Fruit fly (Drosophila melanogaster): ENCODE results near the gene SNF4Agamma.
A peak's percentile ranks its signal among the peaks of the same experiment; 100 is the strongest.

SNF4Agamma gene

DNA sequence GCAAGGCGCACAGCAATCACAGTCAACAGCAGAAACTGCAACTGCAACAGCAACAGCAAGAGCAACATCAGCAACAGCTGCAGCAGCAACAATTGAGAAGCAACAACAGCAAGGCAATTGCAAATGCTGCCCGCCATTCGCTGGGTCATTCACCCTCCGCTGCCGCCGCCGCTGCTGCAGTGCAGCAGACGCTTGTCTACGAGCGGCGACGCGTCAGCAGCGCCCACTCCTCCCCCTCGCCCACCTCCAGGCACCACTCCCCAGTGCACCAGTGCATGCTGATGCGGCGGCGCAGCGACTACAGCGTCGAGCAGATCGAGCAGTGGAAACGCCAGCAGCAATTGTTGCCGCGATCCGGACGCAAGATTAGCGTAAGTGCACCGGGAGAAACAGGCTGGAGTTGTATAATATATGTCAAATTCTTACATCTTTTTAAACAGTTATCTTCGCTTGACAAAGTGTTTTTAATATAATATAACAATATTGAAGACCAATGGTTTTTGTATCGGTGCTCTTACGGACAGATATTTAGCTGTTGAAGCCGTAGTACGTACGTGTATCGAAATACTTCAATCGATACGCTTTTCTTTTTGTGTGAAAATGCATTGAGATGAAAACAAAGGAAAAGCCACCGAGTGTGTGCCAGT lies 65.3 kb downstream of the SNF4Agamma start:
- TF ChIP-seq dl (GFP tag; optimal IDR thresholded peaks at IDR 0.05; ENCODE audit: insufficient read depth in 1 of 2, partially characterized antibody in 2 of 2) (no peak), fru (GFP tag; optimal IDR thresholded peaks at IDR 0.05) (peak; percentile 33), h (GFP tag; optimal IDR thresholded peaks at IDR 0.05) (peak; percentile 39), dsf (GFP tag; optimal IDR thresholded peaks at IDR 0.05; ENCODE audit: borderline replicate concordance) (no peak), Dif (GFP tag; optimal IDR thresholded peaks at IDR 0.05; ENCODE audit: partially characterized antibody) (peak; percentile 21), rgr (GFP tag; optimal IDR thresholded peaks at IDR 0.05) (peak; percentile 31), Mio (GFP tag; optimal IDR thresholded peaks at IDR 0.05) (no peak), Sp1 (GFP tag; optimal IDR thresholded peaks at IDR 0.05) (peak; percentile 14), Hnf4 (GFP tag; optimal IDR thresholded peaks at IDR 0.05) (no peak), sage (GFP tag; optimal IDR thresholded peaks at IDR 0.05) (peak; percentile 28), foxo (GFP tag; optimal IDR thresholded peaks at IDR 0.05) (peak in 1 of 2 experiments; percentile 36), br (GFP tag; optimal IDR thresholded peaks at IDR 0.05) (peak; percentile 24), HLH106 (tag; optimal IDR thresholded peaks at IDR 0.05) (peak; percentile 31), dmrt93B (GFP tag; optimal IDR thresholded peaks at IDR 0.05) (no peak), Dfd (GFP tag; optimal IDR thresholded peaks at IDR 0.05) (peak; percentile 26), ey (GFP tag; optimal IDR thresholded peaks at IDR 0.05) (peak; percentile 10)

DNA sequence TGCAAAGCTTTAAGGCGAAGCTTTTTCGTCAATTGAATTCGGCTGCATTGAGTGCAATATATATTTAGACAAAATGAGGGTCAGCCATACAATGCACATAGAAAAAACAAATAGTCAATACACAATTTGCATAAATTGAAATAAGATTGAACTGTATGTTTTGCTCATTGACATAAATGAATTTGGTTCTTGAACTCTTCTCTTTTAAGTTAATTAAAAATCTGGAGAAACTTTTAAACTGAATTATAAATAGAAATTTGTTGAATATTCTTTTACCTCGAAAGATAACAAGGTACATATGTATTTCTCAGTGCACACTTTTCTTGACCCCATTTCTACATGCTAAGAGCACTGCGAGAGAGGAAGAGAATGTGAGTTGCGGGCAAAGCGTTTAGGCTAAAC lies 65.8 kb downstream of the SNF4Agamma start:
- peak in 1 of 2 experiments; percentile 8 for TF ChIP-seq foxo (GFP tag; optimal IDR thresholded peaks at IDR 0.05)
- TF ChIP-seq Vsx2 (GFP tag; optimal IDR thresholded peaks at IDR 0.05; ENCODE audit: partially characterized antibody) = peak; percentile 24
- TF ChIP-seq CG32264 (GFP tag; optimal IDR thresholded peaks at IDR 0.05) = no peak

DNA sequence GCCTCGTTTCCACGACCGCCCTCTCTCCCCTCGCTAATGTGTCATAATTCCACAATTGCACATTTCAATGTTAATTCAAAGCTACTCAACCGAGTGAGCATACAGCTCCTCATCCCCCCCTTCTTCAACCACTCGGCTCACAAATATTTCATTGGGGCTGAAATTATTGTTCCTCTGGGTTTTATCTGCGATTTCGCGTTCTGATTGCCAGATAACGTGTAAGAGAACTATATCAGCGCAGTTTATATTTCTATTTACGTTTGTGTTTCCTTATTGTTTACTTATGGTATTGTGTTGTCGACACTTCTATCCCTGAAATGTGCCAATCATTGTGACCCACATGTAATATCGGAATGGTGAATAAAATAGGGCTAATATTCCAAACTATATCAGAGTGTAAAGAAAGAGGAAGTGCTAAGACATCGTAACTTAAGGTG lies 66.3 kb downstream of the SNF4Agamma start:
- no peak for TF ChIP-seq Hr78 (GFP tag; optimal IDR thresholded peaks at IDR 0.05)
- TF ChIP-seq Sp1 (GFP tag; optimal IDR thresholded peaks at IDR 0.05) = no peak
- no peak for TF ChIP-seq Jra (GFP tag; optimal IDR thresholded peaks at IDR 0.05)
- TF ChIP-seq dmrt93B (GFP tag; optimal IDR thresholded peaks at IDR 0.05) = no peak
- no peak for TF ChIP-seq sv (GFP tag; optimal IDR thresholded peaks at IDR 0.05)
- no peak for TF ChIP-seq Dfd (GFP tag; optimal IDR thresholded peaks at IDR 0.05)
- no peak for TF ChIP-seq CG32264 (GFP tag; optimal IDR thresholded peaks at IDR 0.05)
- no peak for TF ChIP-seq brk (GFP tag; optimal IDR thresholded peaks at IDR 0.05)
- TF ChIP-seq Mio (GFP tag; optimal IDR thresholded peaks at IDR 0.05) = no peak

DNA sequence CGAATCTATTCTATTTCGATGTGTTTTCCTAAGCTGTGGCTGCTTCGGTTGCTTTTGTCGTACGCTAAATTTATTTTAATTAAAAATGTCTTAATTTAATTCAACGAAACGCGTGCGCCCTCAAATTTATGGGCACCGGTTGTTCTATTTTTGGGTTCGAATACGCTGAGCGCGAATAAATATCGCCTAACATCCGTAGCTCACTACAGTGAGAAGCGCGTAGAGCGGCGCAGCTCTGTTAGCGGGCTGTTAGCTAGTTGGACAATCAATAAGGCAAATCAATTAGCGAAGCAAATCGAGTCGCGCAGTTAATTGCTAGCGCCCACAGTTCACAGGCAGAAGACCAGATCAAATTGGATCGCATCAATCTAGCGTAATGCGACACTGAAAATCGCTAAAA lies 69.5 kb downstream of the SNF4Agamma start:
- TF ChIP-seq tai (GFP tag; optimal IDR thresholded peaks at IDR 0.05) (no peak), dmrt93B (GFP tag; optimal IDR thresholded peaks at IDR 0.05) (no peak), CG9705 (GFP tag; optimal IDR thresholded peaks at IDR 0.05) (no peak), Sp1 (GFP tag; optimal IDR thresholded peaks at IDR 0.05) (no peak), ey (GFP tag; optimal IDR thresholded peaks at IDR 0.05) (no peak), dsf (GFP tag; optimal IDR thresholded peaks at IDR 0.05; ENCODE audit: borderline replicate concordance) (no peak), Abd-B (GFP tag; optimal IDR thresholded peaks at IDR 0.05) (no peak), psq (GFP tag; optimal IDR thresholded peaks at IDR 0.05) (no peak), CrebA (GFP tag; optimal IDR thresholded peaks at IDR 0.05; ENCODE audit: borderline replicate concordance) (no peak), CG32264 (GFP tag; optimal IDR thresholded peaks at IDR 0.05) (no peak), h (GFP tag; optimal IDR thresholded peaks at IDR 0.05) (no peak), OdsH (GFP tag; optimal IDR thresholded peaks at IDR 0.05) (no peak), N (GFP tag; optimal IDR thresholded peaks at IDR 0.05) (no peak), Mio (GFP tag; optimal IDR thresholded peaks at IDR 0.05) (no peak), sage (GFP tag; optimal IDR thresholded peaks at IDR 0.05) (no peak)

DNA sequence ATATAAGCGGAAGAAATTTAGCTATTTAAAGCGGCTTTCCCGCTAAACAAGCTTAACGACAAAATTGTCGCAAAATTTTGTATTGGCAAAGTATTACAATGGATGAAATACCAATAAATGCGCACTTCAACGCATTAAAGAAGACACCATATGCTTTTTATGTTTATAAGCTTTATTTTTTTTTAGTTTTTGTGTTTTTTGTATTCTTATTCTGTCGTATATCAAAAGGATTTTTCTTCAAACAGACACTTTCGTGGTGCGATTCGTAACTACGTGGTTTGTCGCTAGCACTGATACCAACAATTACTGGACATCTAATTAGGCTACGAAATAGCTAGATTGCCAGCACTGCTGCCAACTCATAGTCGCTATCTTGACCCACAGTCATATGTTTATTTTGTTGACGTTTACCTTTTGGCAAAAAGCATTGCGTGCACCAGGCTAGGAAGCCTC lies 74.2 kb downstream of the SNF4Agamma start, which contains the start of gene Ddrgk1:
Gene Ddrgk1 (plus strand): TSS at position 387 of the 453 bp plus-strand sequence.
- TF ChIP-seq Myc (optimal IDR thresholded peaks at IDR 0.05) (peak; percentile 96), sv (GFP tag; optimal IDR thresholded peaks at IDR 0.05) (peak; percentile 20), dsf (GFP tag; optimal IDR thresholded peaks at IDR 0.05; ENCODE audit: borderline replicate concordance) (no peak), woc (GFP tag; optimal IDR thresholded peaks at IDR 0.05) (peak; percentile 85)
